Worm (Caenorhabditis elegans) whole organism, mixed stage, embryonic: ENCODE measurements around the gene F33H1.4.

Experiments
- M03D4.4 ChIP-seq: sonication (generic microtip); optimal IDR thresholded peaks from 2 replicates; lab custom pipeline; 2017; ENCODE audit warnings: mild to moderate bottlenecking, missing genetic modification characterization, missing compliant biosample characterization
- bed-3 ChIP-seq: fragments of 200-800 bp; sonication (Bioruptor generic); optimal IDR thresholded peaks from 3 replicates; lab custom pipeline; 2018; ENCODE audit warnings: mild to moderate bottlenecking, missing genetic modification characterization, moderate library complexity, missing compliant biosample characterization
- blmp-1 ChIP-seq: fragments of 150-350 bp; optimal IDR thresholded peaks from 2 replicates; lab custom pipeline; 2014; ENCODE audit warnings: missing biosample characterization, missing genetic modification characterization
- ceh-39 ChIP-seq: fragments of 150-350 bp; optimal IDR thresholded peaks from 2 replicates; lab custom pipeline; 2014; ENCODE audit warnings: missing biosample characterization, missing genetic modification characterization
- ceh-43 ChIP-seq: fragments of 200-800 bp; sonication (Bioruptor generic); optimal IDR thresholded peaks from 2 replicates; lab custom pipeline; 2018; ENCODE audit warnings: mild to moderate bottlenecking, missing genetic modification characterization, moderate library complexity, missing compliant biosample characterization
- ceh-83 ChIP-seq: fragments of 200-800 bp; sonication (Bioruptor generic); optimal IDR thresholded peaks from 2 replicates; lab custom pipeline; 2018; ENCODE audit warnings: mild to moderate bottlenecking, missing genetic modification characterization, missing compliant biosample characterization
- ces-1 ChIP-seq: fragments of 150-350 bp; optimal IDR thresholded peaks from 2 replicates; lab custom pipeline; 2014; ENCODE audit warnings: missing biosample characterization, missing genetic modification reagents, missing genetic modification characterization
- cnd-1 ChIP-seq: fragments of 200-800 bp; sonication (Bioruptor generic); optimal IDR thresholded peaks from 2 replicates; lab custom pipeline; 2018; ENCODE audit warnings: mild to moderate bottlenecking, missing genetic modification characterization, missing compliant biosample characterization
- drap-1 ChIP-seq: fragments of 200-800 bp; sonication (Bioruptor generic); optimal IDR thresholded peaks from 3 replicates; lab custom pipeline; 2018; ENCODE audit warnings: mild to moderate bottlenecking, missing genetic modification characterization, missing compliant biosample characterization
- elt-1 ChIP-seq: sonication (generic microtip); optimal IDR thresholded peaks from 2 replicates; lab custom pipeline; 2017; ENCODE audit warnings: missing genetic modification characterization, mild to moderate bottlenecking, missing compliant biosample characterization, antibody characterized with exemption, moderate library complexity, borderline replicate concordance; ENCODE audit not compliant: insufficient read depth
- elt-3 ChIP-seq: fragments of 150-350 bp; optimal IDR thresholded peaks from 2 replicates; lab custom pipeline; 2014; ENCODE audit warnings: missing biosample characterization, missing genetic modification characterization
- flh-1 ChIP-seq: fragments of 200-800 bp; sonication (Bioruptor generic); optimal IDR thresholded peaks from 2 replicates; lab custom pipeline; 2018; ENCODE audit warnings: mild to moderate bottlenecking, missing genetic modification characterization, moderate library complexity, missing compliant biosample characterization
- ham-2 ChIP-seq: fragments of 200-800 bp; sonication (Bioruptor generic); optimal IDR thresholded peaks from 2 replicates; lab custom pipeline; 2018; ENCODE audit warnings: mild to moderate bottlenecking, missing genetic modification characterization, missing compliant biosample characterization
- hlh-1 ChIP-seq: fragments of 150-350 bp; optimal IDR thresholded peaks from 2 replicates; lab custom pipeline; 2014; ENCODE audit warnings: missing biosample characterization, missing genetic modification reagents, missing genetic modification characterization
- lin-13 ChIP-seq: fragments of 150-350 bp; optimal IDR thresholded peaks from 2 replicates; lab custom pipeline; 2014; ENCODE audit warnings: missing biosample characterization, missing genetic modification characterization
- lin-32 ChIP-seq: fragments of 200-800 bp; sonication (Bioruptor generic); optimal IDR thresholded peaks from 2 replicates; lab custom pipeline; 2018; ENCODE audit warnings: mild to moderate bottlenecking, missing genetic modification characterization, missing compliant biosample characterization
- lsy-2 ChIP-seq: fragments of 150-350 bp; optimal IDR thresholded peaks from 2 replicates; lab custom pipeline; 2014; ENCODE audit warnings: missing biosample characterization, missing genetic modification characterization
- mab-5 ChIP-seq: fragments of 150-350 bp; optimal IDR thresholded peaks from 2 replicates; lab custom pipeline; 2014; ENCODE audit warnings: missing biosample characterization, missing genetic modification characterization
- mep-1 ChIP-seq: fragments of 150-350 bp; optimal IDR thresholded peaks from 2 replicates; lab custom pipeline; 2017; ENCODE audit warnings: missing biosample characterization, missing genetic modification reagents, missing genetic modification characterization, inconsistent platforms
- mls-2 ChIP-seq: sonication (generic microtip); optimal IDR thresholded peaks from 2 replicates; lab custom pipeline; 2016; ENCODE audit warnings: mild to moderate bottlenecking, missing genetic modification characterization, moderate library complexity, missing compliant biosample characterization
- nhr-12 ChIP-seq: fragments of 150-350 bp; optimal IDR thresholded peaks from 2 replicates; lab custom pipeline; 2014; ENCODE audit warnings: missing biosample characterization, missing genetic modification characterization
- nhr-2 ChIP-seq: fragments of 150-350 bp; optimal IDR thresholded peaks from 2 replicates; lab custom pipeline; 2014; ENCODE audit warnings: missing biosample characterization, missing genetic modification characterization
- nhr-237 ChIP-seq: fragments of 150-350 bp; optimal IDR thresholded peaks from 2 replicates; lab custom pipeline; 2014; ENCODE audit warnings: missing biosample characterization, missing genetic modification characterization
- nhr-28 ChIP-seq: fragments of 150-350 bp; optimal IDR thresholded peaks from 2 replicates; lab custom pipeline; 2014; ENCODE audit warnings: missing biosample characterization, missing genetic modification characterization
- nhr-76 ChIP-seq: sonication (generic microtip); optimal IDR thresholded peaks from 2 replicates; lab custom pipeline; 2017; ENCODE audit warnings: missing biosample characterization, missing genetic modification characterization
- pha-4 ChIP-seq: fragments of 150-350 bp; optimal IDR thresholded peaks from 2 replicates; lab custom pipeline; 2018; ENCODE audit warnings: missing biosample characterization, missing genetic modification reagents, missing genetic modification characterization
- sem-2 ChIP-seq: fragments of 200-800 bp; sonication (Bioruptor generic); optimal IDR thresholded peaks from 2 replicates; lab custom pipeline; 2018; ENCODE audit warnings: mild to moderate bottlenecking, missing genetic modification characterization, missing compliant biosample characterization
- snpc-4 ChIP-seq: fragments of 150-350 bp; optimal IDR thresholded peaks from 2 replicates; lab custom pipeline; 2014; ENCODE audit warnings: missing biosample characterization, missing genetic modification characterization
- sptf-1 ChIP-seq: sonication (generic microtip); optimal IDR thresholded peaks from 2 replicates; lab custom pipeline; 2017; ENCODE audit warnings: mild to moderate bottlenecking, missing genetic modification characterization, moderate library complexity, missing compliant biosample characterization
- tbx-8 ChIP-seq: fragments of 200-800 bp; sonication (Bioruptor generic); optimal IDR thresholded peaks from 2 replicates; lab custom pipeline; 2018; ENCODE audit warnings: mild to moderate bottlenecking, missing genetic modification characterization, moderate library complexity, missing compliant biosample characterization
- unc-120 ChIP-seq: sonication (generic microtip); optimal IDR thresholded peaks from 2 replicates; lab custom pipeline; 2017; ENCODE audit warnings: missing genetic modification characterization, missing compliant biosample characterization; ENCODE audit not compliant: poor library complexity, severe bottlenecking
- unc-39 ChIP-seq: fragments of 150-350 bp; optimal IDR thresholded peaks from 2 replicates; lab custom pipeline; 2014; ENCODE audit warnings: missing biosample characterization, missing genetic modification characterization
- unc-62 ChIP-seq: fragments of 150-350 bp; optimal IDR thresholded peaks from 2 replicates; lab custom pipeline; 2014; ENCODE audit warnings: missing biosample characterization, missing genetic modification reagents, missing genetic modification characterization
- zip-8 ChIP-seq: fragments of 150-350 bp; optimal IDR thresholded peaks from 2 replicates; lab custom pipeline; 2014; ENCODE audit warnings: missing biosample characterization, missing genetic modification characterization
- ztf-11 ChIP-seq: fragments of 150-350 bp; optimal IDR thresholded peaks from 2 replicates; lab custom pipeline; 2014; ENCODE audit warnings: missing biosample characterization, missing genetic modification characterization

F33H1.4 gene

DNA sequence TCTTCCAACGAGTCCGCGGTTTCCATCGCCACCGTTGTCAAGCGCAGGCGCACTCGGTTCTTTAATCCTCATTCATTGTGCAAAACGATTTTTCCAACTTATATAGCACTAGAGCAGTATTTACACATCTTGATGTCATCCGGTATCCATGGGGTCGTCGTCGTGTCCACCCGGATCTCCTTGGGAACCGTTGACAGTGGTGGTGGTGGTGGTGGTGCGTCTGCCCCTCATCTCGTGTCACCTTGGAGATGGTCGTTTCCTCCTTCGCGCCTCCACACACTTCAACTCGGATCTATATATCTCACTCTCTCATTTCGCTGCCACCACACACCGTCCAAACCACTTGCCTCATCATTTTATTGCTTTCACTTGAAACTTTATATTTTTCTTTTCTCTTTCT lies 11.7 kb upstream of the F33H1.4 start:
- TF ChIP-seq nhr-12 (no peak), lin-32 (GFP tag; lab: Kevin White, UChicago) (no peak), mls-2 (tag; lab: Kevin White, UChicago) (no peak), bed-3 (GFP tag; lab: Kevin White, UChicago) (no peak)

DNA sequence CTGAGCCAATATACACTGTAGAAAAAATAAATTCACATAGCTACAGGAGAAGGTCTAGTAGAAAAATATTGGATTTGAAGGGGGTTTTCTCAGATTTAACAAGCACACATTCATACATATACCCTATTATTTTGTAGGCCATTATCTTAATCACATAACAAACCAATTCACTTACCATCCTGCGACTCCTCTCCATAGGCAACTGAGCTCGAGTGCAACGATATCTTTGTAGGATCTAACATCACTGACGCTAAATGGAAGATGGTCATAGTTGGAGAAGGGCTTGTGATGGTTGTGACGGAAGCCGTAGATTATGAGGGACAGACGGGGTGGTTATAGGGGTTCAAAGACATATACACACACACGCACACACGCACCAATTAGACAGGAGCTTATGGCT lies 10.3 kb upstream of the F33H1.4 start:
- TF ChIP-seq nhr-2 (tag; lab: Kevin White, UChicago), result no peak

DNA sequence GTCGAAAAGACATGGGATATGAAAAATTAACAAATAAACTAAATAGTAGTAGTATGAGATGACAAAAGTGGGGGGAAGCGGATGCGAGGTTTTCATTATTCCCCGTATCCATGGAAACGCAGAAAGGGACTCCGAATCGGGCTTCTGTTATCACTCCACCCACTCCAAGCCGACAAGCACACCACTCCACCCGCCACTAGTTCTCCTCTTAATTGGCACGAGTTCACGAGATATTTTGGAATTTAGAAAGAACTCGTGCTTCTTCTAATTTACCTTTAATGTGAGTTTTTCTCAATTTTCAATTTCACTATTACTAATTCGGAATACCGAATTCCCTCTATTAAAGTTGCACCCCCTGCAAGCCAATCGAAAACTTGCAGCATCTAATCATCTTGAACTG lies 8.1 kb upstream of the F33H1.4 start:
- no peak for TF ChIP-seq bed-3 (GFP tag; lab: Kevin White, UChicago)
- no peak for TF ChIP-seq drap-1
- no peak for TF ChIP-seq snpc-4 (tag; lab: Kevin White, UChicago)
- TF ChIP-seq nhr-76 (tag; lab: Kevin White, UChicago), result no peak
- TF ChIP-seq pha-4 (tag; lab: Kevin White, UChicago), result no peak
- TF ChIP-seq sptf-1 (tag; lab: Kevin White, UChicago), result no peak
- TF ChIP-seq elt-1 (tag; lab: Kevin White, UChicago), result no peak
- no peak for TF ChIP-seq ceh-39 (tag; lab: Kevin White, UChicago)
- TF ChIP-seq nhr-28 (tag; lab: Kevin White, UChicago), result no peak
- TF ChIP-seq mls-2 (tag; lab: Kevin White, UChicago), result no peak
- no peak for TF ChIP-seq zip-8 (tag; lab: Kevin White, UChicago)
- TF ChIP-seq unc-120 (tag; lab: Kevin White, UChicago), result no peak

DNA sequence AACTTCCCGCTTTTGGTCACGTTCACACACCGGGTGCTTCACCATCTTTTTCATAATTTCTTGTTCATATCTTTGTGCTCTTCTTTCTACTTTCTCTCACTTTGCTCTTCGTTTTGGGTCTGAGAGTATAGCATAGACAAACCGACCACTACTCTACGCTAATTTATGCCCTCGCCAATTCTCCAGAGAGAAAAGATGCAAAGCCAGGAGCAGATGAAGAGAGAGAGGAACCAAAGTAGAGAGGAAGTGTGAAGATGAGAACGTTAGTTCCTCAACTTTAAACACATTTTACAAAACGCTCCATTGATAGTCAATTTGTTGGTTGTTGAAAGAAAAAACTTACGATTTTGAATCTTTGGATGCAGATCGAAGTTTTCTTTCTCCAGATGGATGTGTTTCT lies 6.7 kb upstream of the F33H1.4 start:
- no peak for TF ChIP-seq lsy-2 (tag; lab: Kevin White, UChicago)
- peak; percentile 47 for TF ChIP-seq ces-1
- TF ChIP-seq ham-2 (GFP tag; lab: Kevin White, UChicago), result no peak
- no peak for TF ChIP-seq drap-1
- no peak for TF ChIP-seq cnd-1 (tag; lab: Kevin White, UChicago)
- TF ChIP-seq mep-1 (tag; lab: Kevin White, UChicago), result no peak

DNA sequence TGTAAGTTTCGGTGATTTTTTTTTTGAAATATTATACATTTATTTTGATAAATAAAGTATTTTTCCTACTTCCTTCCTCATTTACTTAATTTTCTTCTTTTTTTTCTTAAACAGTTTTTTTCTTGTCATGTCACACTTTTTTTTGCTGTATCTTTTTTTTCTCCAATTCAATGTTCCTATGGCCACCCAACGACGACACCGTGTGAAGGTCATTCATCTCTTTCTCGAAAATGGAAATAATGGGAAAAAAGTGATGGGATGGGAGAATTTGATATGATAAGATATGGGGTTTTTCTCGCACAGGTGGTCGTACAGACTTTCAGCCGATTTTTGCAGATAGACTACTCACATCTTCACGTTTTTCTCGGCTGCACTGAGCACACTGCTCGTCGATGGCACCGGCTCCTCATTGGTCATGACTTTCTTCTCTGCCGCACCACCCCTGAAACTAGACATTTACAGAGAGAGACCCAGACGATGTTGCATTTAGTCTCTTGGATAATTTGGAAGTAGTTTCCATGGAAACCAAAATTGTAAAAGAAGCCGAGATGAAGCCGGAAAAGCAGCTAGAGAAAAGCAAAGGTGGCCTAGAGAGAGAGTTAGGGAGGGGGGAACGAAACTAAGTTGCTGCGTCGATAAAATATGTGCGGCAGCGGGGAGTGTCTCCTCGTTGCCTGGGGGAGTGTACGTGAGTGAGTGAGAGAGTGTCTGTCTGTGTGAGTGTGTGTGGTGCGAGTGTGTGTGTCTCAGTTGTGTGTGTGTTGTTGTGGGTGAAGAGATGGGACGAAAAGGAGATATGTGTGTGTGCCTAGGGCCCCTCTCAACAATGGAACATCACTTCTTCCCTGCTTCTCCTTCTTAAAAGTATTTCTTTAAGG lies 5.3 kb upstream of the F33H1.4 start, which contains the start of gene daf-19:
Gene daf-19, minus strand, starts transcription at position 442 of the 878 bp plus-strand sequence.
- TF ChIP-seq snpc-4 (tag; lab: Kevin White, UChicago), result no peak
- peak; percentile 91 for TF ChIP-seq mls-2 (tag; lab: Kevin White, UChicago)
- no peak for TF ChIP-seq lin-13 (tag; lab: Kevin White, UChicago)
- TF ChIP-seq lsy-2 (tag; lab: Kevin White, UChicago), result peak; percentile 74
- peak; percentile 63 for TF ChIP-seq ztf-11
- TF ChIP-seq zip-8 (tag; lab: Kevin White, UChicago), result no peak
- TF ChIP-seq cnd-1 (tag; lab: Kevin White, UChicago), result peak; percentile 72
- TF ChIP-seq ceh-83, result peak; percentile 68
- TF ChIP-seq unc-62 (GFP tag; lab: Kevin White, UChicago), result no peak
- peak; percentile 69 for TF ChIP-seq drap-1
- TF ChIP-seq unc-120 (tag; lab: Kevin White, UChicago), result peak; percentile 76
- no peak for TF ChIP-seq flh-1 (GFP tag; lab: Kevin White, UChicago)
- no peak for TF ChIP-seq nhr-76 (tag; lab: Kevin White, UChicago)
- peak; percentile 60 for TF ChIP-seq ces-1
- peak; percentile 69 for TF ChIP-seq M03D4.4 (tag; lab: Kevin White, UChicago)
- peak; percentile 8 for TF ChIP-seq unc-39 (tag; lab: Kevin White, UChicago)
- peak; percentile 85 for TF ChIP-seq hlh-1 (tag; lab: Kevin White, UChicago)
- no peak for TF ChIP-seq nhr-28 (tag; lab: Kevin White, UChicago)
- peak; percentile 42 for TF ChIP-seq nhr-237 (tag; lab: Kevin White, UChicago)
- TF ChIP-seq mab-5 (tag; lab: Kevin White, UChicago), result no peak
- TF ChIP-seq bed-3 (GFP tag; lab: Kevin White, UChicago), result peak; percentile 55
- TF ChIP-seq lin-32 (GFP tag; lab: Kevin White, UChicago), result peak; percentile 63
- peak; percentile 20 for TF ChIP-seq elt-1 (tag; lab: Kevin White, UChicago)
- TF ChIP-seq sem-2 (GFP tag; lab: Kevin White, UChicago), result peak; percentile 31
- TF ChIP-seq elt-3 (tag; lab: Kevin White, UChicago), result no peak
- TF ChIP-seq ham-2 (GFP tag; lab: Kevin White, UChicago), result peak; percentile 95
- TF ChIP-seq ceh-43 (GFP tag; lab: Kevin White, UChicago), result peak; percentile 42
- TF ChIP-seq nhr-2 (tag; lab: Kevin White, UChicago), result no peak
- peak; percentile 27 for TF ChIP-seq tbx-8 (GFP tag; lab: Kevin White, UChicago)
- TF ChIP-seq nhr-12, result no peak
- peak; percentile 17 for TF ChIP-seq ceh-39 (tag; lab: Kevin White, UChicago)
- peak; percentile 36 for TF ChIP-seq pha-4 (tag; lab: Kevin White, UChicago)
- TF ChIP-seq blmp-1 (tag; lab: Kevin White, UChicago), result no peak
- peak; percentile 92 for TF ChIP-seq sptf-1 (tag; lab: Kevin White, UChicago)
- TF ChIP-seq mep-1 (tag; lab: Kevin White, UChicago), result peak; percentile 55
